Fruit fly (Drosophila melanogaster): ENCODE data around the gene Mst27D.

Mst27D gene

DNA sequence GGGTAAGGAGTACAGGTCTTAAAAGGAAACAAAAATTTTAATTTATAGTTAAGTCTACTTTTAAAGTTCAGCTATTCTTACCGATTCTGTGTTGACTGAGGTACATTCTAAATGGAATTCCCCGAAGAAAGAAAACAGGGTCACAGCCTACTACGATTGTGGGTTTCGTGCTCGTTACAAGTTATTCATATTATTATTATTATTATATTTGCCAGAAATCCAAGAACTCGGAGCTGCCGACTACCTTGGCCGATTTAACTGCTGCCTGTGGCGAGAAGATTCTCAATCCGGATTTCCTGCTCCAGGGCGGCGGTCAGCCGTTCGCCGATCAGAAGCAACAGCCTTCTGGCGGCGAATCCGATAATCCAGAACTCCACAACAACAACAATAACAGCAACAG is at the start of gene Mst27D:
TSS of gene Mst27D (minus strand) at position 101 of the 400 bp plus-strand sequence.
- no peak for TF ChIP-seq CG17801 (GFP tag; optimal IDR thresholded peaks at IDR 0.05; ENCODE audit: partially characterized antibody)

DNA sequence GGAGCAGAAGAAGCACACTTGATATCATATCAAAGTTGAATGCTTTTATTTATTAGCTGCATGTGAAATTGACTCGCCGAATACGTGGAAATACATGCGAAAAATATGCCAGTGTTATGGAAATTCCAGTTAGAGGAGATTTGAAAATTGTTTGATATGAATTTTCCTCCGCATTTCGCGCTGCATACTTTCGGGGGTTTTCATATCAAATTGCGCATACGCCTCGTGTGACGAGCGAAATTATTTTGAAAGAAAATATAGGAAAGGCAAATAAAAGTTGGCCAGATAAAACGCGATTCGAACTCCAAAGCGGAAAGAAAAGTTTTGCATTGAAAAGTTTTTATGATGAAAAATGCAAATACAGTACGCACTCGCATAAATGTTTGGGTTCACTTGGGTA is 49.7 kb upstream of the Mst27D start:
- no peak for TF ChIP-seq CG17801 (GFP tag; optimal IDR thresholded peaks at IDR 0.05; ENCODE audit: partially characterized antibody)

- TF ChIP-seq CG17801 (GFP tag; optimal IDR thresholded peaks at IDR 0.05; ENCODE audit: partially characterized antibody): no peak
These were observed 47.2 kb upstream of the Mst27D start for dm6 chr2L:7107890-7108289.

- TF ChIP-seq CG17801 (GFP tag; optimal IDR thresholded peaks at IDR 0.05; ENCODE audit: partially characterized antibody): no peak
These were observed 45.8 kb upstream of the Mst27D start for dm6 chr2L:7106289-7106961.

dm6 chr2L:7104195-7104971 is 43.7 kb upstream of the Mst27D start:
- no peak for TF ChIP-seq CG17801 (GFP tag; optimal IDR thresholded peaks at IDR 0.05; ENCODE audit: partially characterized antibody)

dm6 chr2L:7100830-7101229 is 40.2 kb upstream of the Mst27D start:
- no peak for TF ChIP-seq CG17801 (GFP tag; optimal IDR thresholded peaks at IDR 0.05; ENCODE audit: partially characterized antibody)

dm6 chr2L:7097386-7097785 is 36.7 kb upstream of the Mst27D start:
- TF ChIP-seq CG17801 (GFP tag; optimal IDR thresholded peaks at IDR 0.05; ENCODE audit: partially characterized antibody): no peak

DNA sequence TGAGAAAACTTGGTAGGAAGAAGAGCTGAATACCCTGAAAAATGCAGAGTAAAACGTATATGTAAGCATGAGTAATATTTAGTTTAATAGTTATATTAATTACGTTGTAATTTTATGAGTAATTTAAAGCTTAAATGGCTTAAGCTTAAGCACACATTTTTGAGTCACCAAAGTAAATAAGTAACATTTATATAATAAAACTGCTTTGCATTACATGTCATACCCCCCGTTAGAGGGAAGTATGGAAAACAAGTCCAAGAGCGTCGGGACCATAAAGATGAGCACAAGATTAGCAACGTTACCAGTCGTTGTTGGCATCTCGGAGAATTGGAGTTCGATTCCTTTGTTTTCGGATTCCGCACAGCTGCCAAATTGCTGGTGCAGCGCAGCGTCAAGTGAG is 33.7 kb upstream of the Mst27D start:
- no peak for TF ChIP-seq CG17801 (GFP tag; optimal IDR thresholded peaks at IDR 0.05; ENCODE audit: partially characterized antibody)

DNA sequence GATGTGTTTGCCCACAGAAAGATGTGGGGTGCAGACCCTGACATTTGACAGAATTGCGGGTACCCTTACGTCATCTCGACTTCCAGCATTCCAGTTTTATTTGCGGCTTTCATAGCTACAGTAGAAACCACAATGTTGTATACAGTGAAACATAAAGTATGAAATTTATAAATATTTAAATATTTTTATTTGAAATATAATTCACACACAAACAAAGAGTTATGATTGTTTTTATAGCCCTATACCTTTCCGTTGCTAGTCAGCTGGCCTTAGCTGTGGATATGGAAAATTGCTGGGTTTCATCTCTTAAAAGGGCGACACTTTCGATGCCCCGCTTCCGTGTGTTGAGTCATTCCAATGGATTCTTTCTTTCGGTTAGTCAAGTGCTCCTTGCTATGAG is 30.3 kb upstream of the Mst27D start:
- TF ChIP-seq CG17801 (GFP tag; optimal IDR thresholded peaks at IDR 0.05; ENCODE audit: partially characterized antibody): no peak

DNA sequence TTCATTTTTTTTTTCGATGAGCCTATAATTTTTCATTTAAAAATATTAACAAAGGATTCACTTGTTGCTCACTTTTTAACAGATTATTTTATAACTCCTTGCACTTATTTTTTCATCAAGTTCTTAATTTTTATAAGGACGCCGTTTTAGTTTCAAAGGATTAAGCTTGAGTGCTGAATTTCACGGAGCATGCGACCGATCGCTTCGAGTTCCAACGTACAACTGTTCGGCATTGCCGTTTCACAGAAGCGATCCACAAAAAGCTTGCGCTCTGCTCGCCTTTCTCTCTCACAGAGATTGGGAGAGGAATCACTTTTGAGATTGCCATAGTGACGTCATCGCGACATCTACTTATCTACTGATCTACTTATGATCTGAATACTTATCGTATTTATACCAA is 23.8 kb upstream of the Mst27D start, which contains the start of gene Pvf2:
TSS of gene Pvf2 (minus strand) at position 226 of the 400 bp plus-strand sequence.
- TF ChIP-seq CG17801 (GFP tag; optimal IDR thresholded peaks at IDR 0.05; ENCODE audit: partially characterized antibody): no peak

- TF ChIP-seq CG17801 (GFP tag; optimal IDR thresholded peaks at IDR 0.05; ENCODE audit: partially characterized antibody): no peak
These were observed 21.6 kb upstream of the Mst27D start for dm6 chr2L:7082203-7082602.

- no peak for TF ChIP-seq CG17801 (GFP tag; optimal IDR thresholded peaks at IDR 0.05; ENCODE audit: partially characterized antibody)
These were observed 20.7 kb upstream of the Mst27D start for dm6 chr2L:7081307-7081706.

- TF ChIP-seq CG17801 (GFP tag; optimal IDR thresholded peaks at IDR 0.05; ENCODE audit: partially characterized antibody): no peak
These were observed 16.2 kb upstream of the Mst27D start for dm6 chr2L:7076804-7077203.

- TF ChIP-seq CG17801 (GFP tag; optimal IDR thresholded peaks at IDR 0.05; ENCODE audit: partially characterized antibody): no peak
These were observed 15.5 kb upstream of the Mst27D start for dm6 chr2L:7076055-7076700.

DNA sequence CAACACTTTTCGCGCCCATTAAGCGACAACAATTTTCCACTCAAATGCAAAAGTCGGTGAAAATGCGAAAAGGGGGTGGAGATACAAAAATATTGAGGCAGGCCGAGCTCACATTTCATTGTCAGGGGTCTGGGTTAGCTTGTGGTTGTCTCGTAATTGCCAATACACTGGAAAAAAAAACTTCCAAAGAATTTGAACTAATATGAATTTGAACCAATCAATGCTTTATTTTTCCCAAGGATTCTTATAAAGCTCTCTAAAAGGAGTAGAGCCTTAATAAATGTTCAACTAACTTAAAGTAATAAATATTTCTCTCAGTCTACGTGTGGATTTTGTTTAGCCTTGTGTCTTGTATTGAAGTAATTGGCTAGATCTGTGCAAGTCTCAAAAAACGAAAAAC is 12.4 kb upstream of the Mst27D start:
- TF ChIP-seq CG17801 (GFP tag; optimal IDR thresholded peaks at IDR 0.05; ENCODE audit: partially characterized antibody): no peak

dm6 chr2L:7071862-7072261 is 11.2 kb upstream of the Mst27D start:
- TF ChIP-seq CG17801 (GFP tag; optimal IDR thresholded peaks at IDR 0.05; ENCODE audit: partially characterized antibody): no peak
